Fruit fly (Drosophila melanogaster) whole organism, embryonic: ENCODE data around the gene NdufA3.

Experiments used
- Atf6 ChIP-seq: fragments of 200-800 bp; sonication (Bioruptor generic); IDR thresholded peaks from 2 replicates; pipeline ENCODE4 v1.3.6; 2022; ENCODE audit warnings: missing biosample characterization, missing genetic modification characterization
- CG10543 ChIP-seq: fragments of 200-800 bp; sonication (Bioruptor generic); optimal IDR thresholded peaks from 3 replicates; lab custom pipeline; 2017; ENCODE audit warnings: missing biosample characterization, mild to moderate bottlenecking, missing genetic modification characterization, moderate library complexity
- CG10565 ChIP-seq: fragments of 200-800 bp; sonication (Bioruptor generic); optimal IDR thresholded peaks from 3 replicates; lab custom pipeline; 2016; ENCODE audit warnings: missing biosample characterization, mild to moderate bottlenecking, missing genetic modification characterization
- CG12769 ChIP-seq: fragments of 200-800 bp; sonication (Bioruptor generic); optimal IDR thresholded peaks from 2 replicates; lab custom pipeline; 2019; ENCODE audit warnings: missing biosample characterization, mild to moderate bottlenecking, missing genetic modification characterization, moderate library complexity
- CG13894 ChIP-seq: fragments of 200-800 bp; sonication (Bioruptor generic); optimal IDR thresholded peaks from 3 replicates; lab custom pipeline; 2018; ENCODE audit warnings: missing biosample characterization, mild to moderate bottlenecking, missing genetic modification characterization, moderate library complexity
- CG15073 ChIP-seq: fragments of 200-800 bp; sonication (Bioruptor generic); optimal IDR thresholded peaks from 2 replicates; lab custom pipeline; 2016; ENCODE audit warnings: missing biosample characterization, missing genetic modification characterization
- CG15479 ChIP-seq: fragments of 200-800 bp; sonication (Bioruptor generic); optimal IDR thresholded peaks from 3 replicates; lab custom pipeline; 2019; ENCODE audit warnings: missing biosample characterization, mild to moderate bottlenecking, missing genetic modification characterization, moderate library complexity
- CG15696 ChIP-seq: fragments of 200-800 bp; sonication (Bioruptor generic); optimal IDR thresholded peaks from 2 replicates; lab custom pipeline; 2019; ENCODE audit warnings: missing biosample characterization, mild to moderate bottlenecking, missing genetic modification characterization, moderate library complexity
- CG17802 ChIP-seq: fragments of 200-800 bp; sonication (Bioruptor generic); optimal IDR thresholded peaks from 2 replicates; lab custom pipeline; 2018; ENCODE audit warnings: missing biosample characterization, mild to moderate bottlenecking, missing genetic modification characterization, moderate library complexity
- CG2129 ChIP-seq: fragments of 200-800 bp; sonication (Bioruptor generic); IDR thresholded peaks from 2 replicates; pipeline ENCODE4 v1.3.6; 2022; ENCODE audit warnings: missing biosample characterization, missing genetic modification characterization; ENCODE audit not compliant: partially characterized antibody
- CG2889 ChIP-seq: fragments of 200-800 bp; sonication (Bioruptor generic); IDR thresholded peaks from 3 replicates; pipeline ENCODE4 v1.3.6; 2022; ENCODE audit warnings: missing biosample characterization, missing genetic modification characterization
- CG32532 ChIP-seq: fragments of 200-800 bp; sonication (Bioruptor generic); IDR thresholded peaks from 2 replicates; pipeline ENCODE4 v1.3.6; 2022; ENCODE audit warnings: missing biosample characterization, missing genetic modification characterization
- CG4424 ChIP-seq: fragments of 200-800 bp; sonication (Bioruptor generic); optimal IDR thresholded peaks from 3 replicates; lab custom pipeline; 2016; ENCODE audit warnings: missing biosample characterization, missing genetic modification characterization
- CG4617 ChIP-seq: fragments of 200-800 bp; sonication (Bioruptor generic); optimal IDR thresholded peaks from 3 replicates; lab custom pipeline; 2016; ENCODE audit warnings: missing biosample characterization, missing genetic modification characterization, borderline replicate concordance
- CG6765 ChIP-seq: fragments of 200-800 bp; sonication (Bioruptor generic); optimal IDR thresholded peaks from 3 replicates; lab custom pipeline; 2017; ENCODE audit warnings: missing biosample characterization, mild to moderate bottlenecking, missing genetic modification characterization
- CG7839 ChIP-seq: fragments of 200-800 bp; sonication (Bioruptor generic); optimal IDR thresholded peaks from 3 replicates; lab custom pipeline; 2018; ENCODE audit warnings: missing biosample characterization, mild to moderate bottlenecking, missing genetic modification characterization, moderate library complexity
- CG8281 ChIP-seq: fragments of 200-800 bp; sonication (Bioruptor generic); optimal IDR thresholded peaks from 2 replicates; lab custom pipeline; 2018; ENCODE audit warnings: missing biosample characterization, mild to moderate bottlenecking, missing genetic modification characterization, moderate library complexity
- CG9437 ChIP-seq: fragments of 200-800 bp; sonication (Bioruptor generic); optimal IDR thresholded peaks from 2 replicates; lab custom pipeline; 2018; ENCODE audit warnings: missing biosample characterization, mild to moderate bottlenecking, missing genetic modification characterization
- Dll ChIP-seq: fragments of 200-800 bp; sonication (Bioruptor generic); IDR thresholded peaks from 4 replicates; pipeline ENCODE4 v1.3.6; 2022; ENCODE audit warnings: missing biosample characterization, missing genetic modification characterization; ENCODE audit not compliant: partially characterized antibody
- Doc3 ChIP-seq: fragments of 200-800 bp; sonication (Bioruptor generic); IDR thresholded peaks from 3 replicates; pipeline ENCODE4 v1.3.6; 2022; ENCODE audit warnings: missing biosample characterization, missing genetic modification characterization; ENCODE audit not compliant: partially characterized antibody
- Fer2 ChIP-seq: fragments of 200-800 bp; sonication (Bioruptor generic); optimal IDR thresholded peaks from 2 replicates; lab custom pipeline; 2018; ENCODE audit warnings: missing biosample characterization, mild to moderate bottlenecking, missing genetic modification characterization, moderate library complexity
- HLH54F ChIP-seq: fragments of 200-800 bp; sonication (Bioruptor generic); optimal IDR thresholded peaks from 3 replicates; lab custom pipeline; 2016; ENCODE audit warnings: missing biosample characterization, missing genetic modification characterization
- HLHmδ ChIP-seq: fragments of 200-800 bp; sonication (Bioruptor generic); optimal IDR thresholded peaks from 2 replicates; lab custom pipeline; 2018; ENCODE audit warnings: missing biosample characterization, mild to moderate bottlenecking, missing genetic modification characterization, moderate library complexity
- Max ChIP-seq: fragments of 200-800 bp; sonication (Bioruptor generic); optimal IDR thresholded peaks from 2 replicates; lab custom pipeline; 2016; ENCODE audit warnings: missing biosample characterization, mild to moderate bottlenecking, missing genetic modification characterization
- Oli ChIP-seq: fragments of 200-800 bp; sonication (Bioruptor generic); optimal IDR thresholded peaks from 2 replicates; lab custom pipeline; 2018; ENCODE audit warnings: missing biosample characterization, mild to moderate bottlenecking, missing genetic modification characterization, moderate library complexity
- Ptx1 ChIP-seq: fragments of 200-800 bp; sonication (Bioruptor generic); IDR thresholded peaks from 2 replicates; pipeline ENCODE4 v1.3.6; 2022; ENCODE audit warnings: missing biosample characterization, missing genetic modification characterization
- Rfx ChIP-seq: fragments of 200-800 bp; sonication (Bioruptor generic); IDR thresholded peaks from 2 replicates; pipeline ENCODE4 v1.3.6; 2022; ENCODE audit warnings: missing biosample characterization, missing genetic modification characterization
- Scr ChIP-seq: fragments of 200-800 bp; sonication (Bioruptor generic); IDR thresholded peaks from 2 replicates; pipeline ENCODE4 v1.3.6; 2022; ENCODE audit warnings: missing biosample characterization, missing genetic modification characterization; ENCODE audit not compliant: partially characterized antibody
- Side ChIP-seq: fragments of 200-800 bp; sonication (Bioruptor generic); optimal IDR thresholded peaks from 2 replicates; lab custom pipeline; 2016; ENCODE audit warnings: missing biosample characterization, missing genetic modification characterization
- Sry-δ ChIP-seq: fragments of 200-800 bp; sonication (Bioruptor generic); optimal IDR thresholded peaks from 2 replicates; lab custom pipeline; 2016; ENCODE audit warnings: missing biosample characterization, missing genetic modification characterization
- Stat92E ChIP-seq, 3 experiments: fragments of >200 bp in 2 of 3; fragments of 200-800 bp in 1 of 3; sonication (Bioruptor generic) in 1 of 3; optimal IDR thresholded peaks; 2 replicates each; lab custom pipeline; 2017 to 2019; ENCODE audit warnings: missing biosample characterization in 3 of 3, missing genetic modification characterization in 3 of 3, mild to moderate bottlenecking in 1 of 3, moderate library complexity in 1 of 3
- bigmax ChIP-seq: fragments of 200-800 bp; sonication (Bioruptor generic); optimal IDR thresholded peaks from 2 replicates; lab custom pipeline; 2018; ENCODE audit warnings: missing biosample characterization, mild to moderate bottlenecking, missing genetic modification characterization
- btn ChIP-seq: fragments of 200-800 bp; sonication (Bioruptor generic); optimal IDR thresholded peaks from 2 replicates; lab custom pipeline; 2016; ENCODE audit warnings: missing biosample characterization, missing genetic modification characterization
- cad ChIP-seq: fragments of >200 bp; optimal IDR thresholded peaks from 2 replicates; lab custom pipeline; 2017; ENCODE audit warnings: missing biosample characterization, missing genetic modification characterization
- corto ChIP-seq: fragments of 200-800 bp; sonication (Bioruptor generic); optimal IDR thresholded peaks from 2 replicates; lab custom pipeline; 2016; ENCODE audit warnings: missing biosample characterization, mild to moderate bottlenecking, missing genetic modification characterization, moderate library complexity
- crc ChIP-seq: fragments of 200-800 bp; sonication (Bioruptor generic); optimal IDR thresholded peaks from 2 replicates; lab custom pipeline; 2016; ENCODE audit warnings: missing biosample characterization, missing genetic modification characterization
- croc ChIP-seq: fragments of 200-800 bp; sonication (Bioruptor generic); conservative IDR thresholded peaks from 3 replicates; pipeline ENCODE4 v1.3.6; 2022; ENCODE audit warnings: missing biosample characterization, missing genetic modification characterization
- crol ChIP-seq: fragments of 200-800 bp; sonication (Bioruptor generic); IDR thresholded peaks from 2 replicates; pipeline ENCODE4 v1.3.6; 2022; ENCODE audit warnings: missing biosample characterization, missing genetic modification characterization
- exex ChIP-seq: fragments of 200-800 bp; sonication (Bioruptor generic); optimal IDR thresholded peaks from 4 replicates; lab custom pipeline; 2018; ENCODE audit warnings: missing biosample characterization, mild to moderate bottlenecking, missing genetic modification characterization, moderate library complexity
- fd96Cb ChIP-seq: fragments of 200-800 bp; sonication (Bioruptor generic); optimal IDR thresholded peaks from 2 replicates; lab custom pipeline; 2018; ENCODE audit warnings: missing biosample characterization, mild to moderate bottlenecking, missing genetic modification characterization, moderate library complexity
- gem ChIP-seq: fragments of 200-800 bp; sonication (Bioruptor generic); optimal IDR thresholded peaks from 2 replicates; lab custom pipeline; 2019; ENCODE audit warnings: missing biosample characterization, mild to moderate bottlenecking, missing genetic modification characterization, moderate library complexity
- lbe ChIP-seq: fragments of 200-800 bp; sonication (Bioruptor generic); optimal IDR thresholded peaks from 2 replicates; lab custom pipeline; 2016; ENCODE audit warnings: missing biosample characterization, mild to moderate bottlenecking, missing genetic modification characterization
- odd ChIP-seq: fragments of 200-800 bp; sonication (Bioruptor generic); optimal IDR thresholded peaks from 2 replicates; lab custom pipeline; 2017; ENCODE audit warnings: missing biosample characterization, mild to moderate bottlenecking, missing genetic modification characterization
- pros ChIP-seq: fragments of 200-800 bp; sonication (Bioruptor generic); optimal IDR thresholded peaks from 3 replicates; lab custom pipeline; 2019; ENCODE audit warnings: missing biosample characterization, mild to moderate bottlenecking, missing genetic modification characterization, moderate library complexity
- seq ChIP-seq: fragments of 200-800 bp; sonication (Bioruptor generic); IDR thresholded peaks from 2 replicates; pipeline ENCODE4 v1.3.6; 2022; ENCODE audit warnings: missing biosample characterization, missing genetic modification characterization
- shn ChIP-seq: fragments of 200-800 bp; sonication (Bioruptor generic); optimal IDR thresholded peaks from 3 replicates; lab custom pipeline; 2016; ENCODE audit warnings: missing biosample characterization, missing genetic modification characterization
- ssp ChIP-seq: fragments of 200-800 bp; sonication (Bioruptor generic); IDR thresholded peaks from 2 replicates; pipeline ENCODE4 v1.3.6; 2022; ENCODE audit warnings: missing biosample characterization, missing genetic modification characterization
- twi ChIP-seq: fragments of 200-800 bp; optimal IDR thresholded peaks from 2 replicates; lab custom pipeline; 2019; ENCODE audit warnings: missing biosample characterization, mild to moderate bottlenecking, missing genetic modification characterization, moderate library complexity
- vvl ChIP-seq: fragments of 200-800 bp; sonication (Bioruptor generic); IDR thresholded peaks from 2 replicates; pipeline ENCODE4 v1.3.6; 2022; ENCODE audit warnings: missing biosample characterization, missing genetic modification characterization

The NdufA3 gene

DNA sequence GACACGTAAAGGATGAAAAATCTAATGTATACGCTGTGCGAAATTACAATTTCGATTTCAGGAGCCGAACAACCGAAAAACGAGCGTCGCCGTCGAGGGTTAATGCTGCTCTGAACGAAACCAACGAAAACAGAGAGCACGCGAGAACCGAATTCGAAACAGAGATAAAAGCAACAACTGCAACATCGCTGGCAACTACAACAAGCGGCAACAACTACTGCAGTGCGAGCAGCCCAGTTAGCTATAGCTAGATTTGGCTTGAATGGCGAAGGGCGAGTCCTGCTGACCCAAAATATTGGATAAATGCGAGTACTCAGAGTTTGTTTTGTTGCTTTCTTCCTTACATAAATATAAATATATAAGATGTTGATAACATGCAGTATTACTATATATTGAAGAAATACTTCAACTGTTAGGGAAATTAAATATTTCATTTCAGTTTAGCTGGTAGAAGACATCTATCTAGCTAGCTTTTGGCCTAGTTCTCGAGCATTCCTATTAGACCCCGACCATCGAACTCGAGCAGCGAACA is 24.9 kb downstream of the NdufA3 start, which contains the start of gene fend (continued):
- TF ChIP-seq exex (tag; lab: Kevin White, UChicago): no peak
- no peak for TF ChIP-seq CG2129
- TF ChIP-seq CG7839 (tag; lab: Kevin White, UChicago): peak; percentile 60
- TF ChIP-seq CG17802 (tag; lab: Kevin White, UChicago): no peak
- TF ChIP-seq CG13894 (tag; lab: Kevin White, UChicago): peak; percentile 25
- peak; percentile 28; the same call in 1 of the 2 replicates for TF ChIP-seq CG32532 (GFP tag; lab: Robert Waterston, UW)
- TF ChIP-seq crol (GFP tag; lab: Robert Waterston, UW): no peak
- TF ChIP-seq CG9437 (GFP tag; lab: Kevin White, UChicago): no peak
- no peak for TF ChIP-seq ssp (GFP tag; lab: Robert Waterston, UW)
- TF ChIP-seq CG4424: peak; percentile 33
- TF ChIP-seq Rfx (GFP tag; lab: Robert Waterston, UW): peak; percentile 27; the same call in 1 of the 2 replicates
- no peak for TF ChIP-seq CG2889
- no peak for TF ChIP-seq CG4617
- TF ChIP-seq shn (GFP tag; lab: Kevin White, UChicago): no peak
- 0 out of 2 replicates have a peak, but pooled peaks have one; percentile 29 for TF ChIP-seq Ptx1 (GFP tag; lab: Robert Waterston, UW)
- peak; percentile 11 for TF ChIP-seq CG15696 (tag; lab: Kevin White, UChicago)
- peak; percentile 41 for TF ChIP-seq twi (tag; lab: Kevin White, UChicago)
- TF ChIP-seq Stat92E (GFP tag; optimal IDR thresholded peaks at IDR 0.05; lab: Kevin White, UChicago): peak in 1 of 3 experiments; percentile 60
- TF ChIP-seq CG6765 (GFP tag; lab: Kevin White, UChicago): no peak
- TF ChIP-seq odd (GFP tag; lab: Kevin White, UChicago): peak; percentile 13
- no peak for TF ChIP-seq bigmax (GFP tag; lab: Kevin White, UChicago)
- TF ChIP-seq CG8281 (tag; lab: Kevin White, UChicago): peak; percentile 8
- peak; percentile 44 for TF ChIP-seq Max (GFP tag; lab: Kevin White, UChicago)
- TF ChIP-seq crc (GFP tag; lab: Kevin White, UChicago): no peak
- peak; percentile 50 for TF ChIP-seq CG10543
- TF ChIP-seq HLHmδ (GFP tag; lab: Kevin White, UChicago): no peak
- 0 out of 2 replicates have a peak, but pooled peaks have one; percentile 10 for TF ChIP-seq seq
- no peak for TF ChIP-seq btn (GFP tag; lab: Kevin White, UChicago)
- peak; percentile 24 for TF ChIP-seq Oli (tag; lab: Kevin White, UChicago)
- no peak for TF ChIP-seq Side (GFP tag; lab: Kevin White, UChicago)
- no peak for TF ChIP-seq CG15073 (GFP tag; lab: Kevin White, UChicago)
- TF ChIP-seq corto (GFP tag; lab: Kevin White, UChicago): no peak
- no peak for TF ChIP-seq Doc3 (GFP tag; lab: Robert Waterston, UW)
- no peak for TF ChIP-seq lbe
- no peak for TF ChIP-seq Scr (GFP tag; lab: Robert Waterston, UW)
- TF ChIP-seq Atf6 (GFP tag; lab: Robert Waterston, UW): no peak
- TF ChIP-seq CG15479 (GFP tag; lab: Kevin White, UChicago): peak; percentile 47
- TF ChIP-seq cad: no peak
- no peak for TF ChIP-seq Dll (GFP tag; lab: Robert Waterston, UW)
- TF ChIP-seq Fer2 (tag; lab: Kevin White, UChicago): no peak
- no peak for TF ChIP-seq fd96Cb
- TF ChIP-seq CG12769 (tag; lab: Kevin White, UChicago): peak; percentile 31
- peak; percentile 22 for TF ChIP-seq pros (GFP tag; lab: Kevin White, UChicago)
- TF ChIP-seq gem (tag; lab: Kevin White, UChicago): peak; percentile 57
- no peak for TF ChIP-seq CG10565 (GFP tag; lab: Kevin White, UChicago)
- TF ChIP-seq vvl (GFP tag; lab: Robert Waterston, UW): peak; percentile 26; the same call in 1 of the 2 replicates
- no peak for TF ChIP-seq Sry-δ (GFP tag; lab: Kevin White, UChicago)
- TF ChIP-seq HLH54F (GFP tag; lab: Kevin White, UChicago): no peak
- TF ChIP-seq croc: no peak
